Fruit fly (Drosophila melanogaster) whole organism, embryonic: ENCODE data around the gene Rim2.
A peak's percentile ranks its signal among the peaks of the same experiment; 100 is the strongest.

Source experiments
- ATbp ChIP-seq: fragments of 200-800 bp; sonication (Bioruptor generic); optimal IDR thresholded peaks from 2 replicates; lab custom pipeline; 2017; ENCODE audit warnings: missing biosample characterization, mild to moderate bottlenecking, missing genetic modification characterization, missing genetic modification reagents
- Antp ChIP-seq: fragments of 200-800 bp; sonication (Bioruptor generic); optimal IDR thresholded peaks from 3 replicates; lab custom pipeline; 2016; ENCODE audit warnings: missing biosample characterization, missing genetic modification characterization
- Asciz ChIP-seq: fragments of 200-800 bp; sonication (Bioruptor generic); optimal IDR thresholded peaks from 2 replicates; lab custom pipeline; 2017; ENCODE audit warnings: missing biosample characterization, mild to moderate bottlenecking, missing genetic modification characterization, missing genetic modification reagents
- CG10321 ChIP-seq: fragments of 200-800 bp; sonication (Bioruptor generic); IDR thresholded peaks from 2 replicates; pipeline ENCODE4 v1.3.6; 2022; ENCODE audit warnings: missing biosample characterization, missing genetic modification characterization
- CG10431 ChIP-seq: fragments of 200-800 bp; sonication (Bioruptor generic); optimal IDR thresholded peaks from 3 replicates; lab custom pipeline; 2018; ENCODE audit warnings: missing biosample characterization, mild to moderate bottlenecking, missing genetic modification characterization
- CG10543 ChIP-seq: fragments of 200-800 bp; sonication (Bioruptor generic); optimal IDR thresholded peaks from 3 replicates; lab custom pipeline; 2017; ENCODE audit warnings: missing biosample characterization, mild to moderate bottlenecking, missing genetic modification characterization, moderate library complexity
- CG11085 ChIP-seq: fragments of 200-800 bp; sonication (Bioruptor generic); IDR thresholded peaks from 2 replicates; pipeline ENCODE4 v1.3.6; 2022; ENCODE audit warnings: missing biosample characterization, missing genetic modification characterization
- CG12236 ChIP-seq: fragments of 200-800 bp; sonication (Bioruptor generic); optimal IDR thresholded peaks from 2 replicates; lab custom pipeline; 2016; ENCODE audit warnings: missing biosample characterization, missing genetic modification characterization
- CG12769 ChIP-seq: fragments of 200-800 bp; sonication (Bioruptor generic); optimal IDR thresholded peaks from 2 replicates; lab custom pipeline; 2019; ENCODE audit warnings: missing biosample characterization, mild to moderate bottlenecking, missing genetic modification characterization, moderate library complexity
- CG15011 ChIP-seq: fragments of 200-800 bp; sonication (Bioruptor generic); optimal IDR thresholded peaks from 3 replicates; lab custom pipeline; 2018; ENCODE audit warnings: missing biosample characterization, mild to moderate bottlenecking, missing genetic modification characterization
- CG1602 ChIP-seq: fragments of 200-800 bp; sonication (Bioruptor generic); optimal IDR thresholded peaks from 3 replicates; lab custom pipeline; 2016; ENCODE audit warnings: missing biosample characterization, missing genetic modification characterization
- CG16815 ChIP-seq: fragments of 200-800 bp; sonication (Bioruptor generic); optimal IDR thresholded peaks from 3 replicates; lab custom pipeline; 2017; ENCODE audit warnings: missing biosample characterization, mild to moderate bottlenecking, missing genetic modification characterization
- CG31388 ChIP-seq: fragments of 200-800 bp; sonication (Bioruptor generic); optimal IDR thresholded peaks from 2 replicates; lab custom pipeline; 2016; ENCODE audit warnings: missing biosample characterization, missing genetic modification characterization
- CG34224 ChIP-seq: fragments of 200-800 bp; sonication (Bioruptor generic); IDR thresholded peaks from 3 replicates; pipeline ENCODE4 v1.3.6; 2022; ENCODE audit warnings: missing biosample characterization, missing genetic modification characterization; ENCODE audit not compliant: partially characterized antibody
- CG4282 ChIP-seq: fragments of 200-800 bp; sonication (Bioruptor generic); optimal IDR thresholded peaks from 2 replicates; lab custom pipeline; 2016; ENCODE audit warnings: missing biosample characterization, missing genetic modification characterization
- CG43689 ChIP-seq: fragments of 200-800 bp; sonication (Bioruptor generic); IDR thresholded peaks from 2 replicates; pipeline ENCODE4 v1.3.6; 2022; ENCODE audit warnings: missing biosample characterization, missing genetic modification characterization
- CG4707 ChIP-seq: fragments of 200-800 bp; sonication (Bioruptor generic); optimal IDR thresholded peaks from 2 replicates; lab custom pipeline; 2018; ENCODE audit warnings: missing biosample characterization, mild to moderate bottlenecking, missing genetic modification characterization, moderate library complexity
- CG6254 ChIP-seq: fragments of 200-800 bp; sonication (Bioruptor generic); optimal IDR thresholded peaks from 3 replicates; lab custom pipeline; 2017; ENCODE audit warnings: mild to moderate bottlenecking, missing biosample characterization, missing genetic modification reagents, missing genetic modification characterization
- CG8089 ChIP-seq: fragments of 200-800 bp; sonication (Bioruptor generic); optimal IDR thresholded peaks from 3 replicates; lab custom pipeline; 2016; ENCODE audit warnings: missing biosample characterization, missing genetic modification characterization
- Chrac-16 ChIP-seq: fragments of 200-800 bp; sonication (Bioruptor generic); optimal IDR thresholded peaks from 3 replicates; lab custom pipeline; 2016; ENCODE audit warnings: missing biosample characterization, missing genetic modification characterization
- CoRest ChIP-seq: fragments of 200-800 bp; sonication (Bioruptor generic); optimal IDR thresholded peaks from 3 replicates; lab custom pipeline; 2018; ENCODE audit warnings: missing biosample characterization, mild to moderate bottlenecking, missing genetic modification characterization, moderate library complexity
- CrebB ChIP-seq: fragments of 200-800 bp; sonication (Bioruptor generic); optimal IDR thresholded peaks from 3 replicates; lab custom pipeline; 2018; ENCODE audit warnings: missing biosample characterization, mild to moderate bottlenecking, missing genetic modification characterization
- D ChIP-seq, 2 experiments: fragments of 200-800 bp in 1 of 2; fragments of >200 bp in 1 of 2; sonication (Bioruptor generic) in 1 of 2; optimal IDR thresholded peaks; 2 replicates in 1 of 2; 3 replicates in 1 of 2; lab custom pipeline; 2017; ENCODE audit warnings: mild to moderate bottlenecking in 1 of 2, missing biosample characterization in 1 of 2, missing genetic modification characterization in 1 of 2, missing genetic modification reagents in 1 of 2
- D19A ChIP-seq: fragments of 200-800 bp; optimal IDR thresholded peaks from 3 replicates; lab custom pipeline; 2019; ENCODE audit warnings: missing biosample characterization, mild to moderate bottlenecking, missing genetic modification characterization, moderate library complexity
- GATAe ChIP-seq: fragments of 200-800 bp; sonication (Bioruptor generic); conservative IDR thresholded peaks from 2 replicates; pipeline ENCODE4 v1.3.6; 2022; ENCODE audit warnings: missing biosample characterization, missing genetic modification characterization
- HHEX ChIP-seq: fragments of 200-800 bp; sonication (Bioruptor generic); optimal IDR thresholded peaks from 3 replicates; lab custom pipeline; 2017; ENCODE audit warnings: missing biosample characterization, mild to moderate bottlenecking, missing genetic modification characterization, missing genetic modification reagents
- Hr51 ChIP-seq, 2 experiments: fragments of 200-800 bp; sonication (Bioruptor generic); optimal IDR thresholded peaks; 2 replicates in 1 of 2; 3 replicates in 1 of 2; lab custom pipeline; 2016 to 2018; ENCODE audit warnings: missing biosample characterization in 2 of 2, missing genetic modification characterization in 2 of 2, mild to moderate bottlenecking in 1 of 2, moderate library complexity in 1 of 2
- MBD-R2 ChIP-seq: fragments of 200-800 bp; sonication (Bioruptor generic); IDR thresholded peaks from 2 replicates; pipeline ENCODE4 v1.3.6; 2022; ENCODE audit warnings: missing biosample characterization, missing genetic modification characterization
- Mes4 ChIP-seq: fragments of 200-800 bp; sonication (Bioruptor generic); optimal IDR thresholded peaks from 2 replicates; lab custom pipeline; 2016; ENCODE audit warnings: missing biosample characterization, missing genetic modification characterization
- Ptx1 ChIP-seq: fragments of 200-800 bp; sonication (Bioruptor generic); IDR thresholded peaks from 2 replicates; pipeline ENCODE4 v1.3.6; 2022; ENCODE audit warnings: missing biosample characterization, missing genetic modification characterization
- Scr ChIP-seq: fragments of 200-800 bp; sonication (Bioruptor generic); IDR thresholded peaks from 2 replicates; pipeline ENCODE4 v1.3.6; 2022; ENCODE audit warnings: missing biosample characterization, missing genetic modification characterization; ENCODE audit not compliant: partially characterized antibody
- Taf1 ChIP-seq: fragments of 200-800 bp; sonication (Bioruptor generic); IDR thresholded peaks from 2 replicates; pipeline ENCODE4 v1.3.6; 2022; ENCODE audit warnings: missing biosample characterization, missing genetic modification characterization
- ac ChIP-seq: fragments of 200-800 bp; sonication (Bioruptor generic); optimal IDR thresholded peaks from 3 replicates; lab custom pipeline; 2017; ENCODE audit warnings: missing biosample characterization, mild to moderate bottlenecking, missing genetic modification characterization
- az2 ChIP-seq: fragments of 200-800 bp; sonication (Bioruptor generic); optimal IDR thresholded peaks from 3 replicates; lab custom pipeline; 2016; ENCODE audit warnings: missing biosample characterization, missing genetic modification characterization
- chinmo ChIP-seq: fragments of 200-800 bp; sonication (Bioruptor generic); IDR thresholded peaks from 4 replicates; pipeline ENCODE4 v1.3.6; 2022; ENCODE audit warnings: missing biosample characterization, missing genetic modification characterization; ENCODE audit not compliant: partially characterized antibody
- croc ChIP-seq: fragments of 200-800 bp; sonication (Bioruptor generic); conservative IDR thresholded peaks from 3 replicates; pipeline ENCODE4 v1.3.6; 2022; ENCODE audit warnings: missing biosample characterization, missing genetic modification characterization
- ftz-f1 ChIP-seq: fragments of 200-800 bp; sonication (Bioruptor generic); optimal IDR thresholded peaks from 2 replicates; lab custom pipeline; 2016; ENCODE audit warnings: missing biosample characterization, missing genetic modification characterization
- her ChIP-seq: fragments of 200-800 bp; sonication (Bioruptor generic); optimal IDR thresholded peaks from 2 replicates; lab custom pipeline; 2016; ENCODE audit warnings: missing biosample characterization, missing genetic modification characterization
- klu ChIP-seq: fragments of 200-800 bp; sonication (Bioruptor generic); IDR thresholded peaks from 2 replicates; pipeline ENCODE4 v1.3.6; 2022; ENCODE audit warnings: missing biosample characterization, missing genetic modification characterization
- knrl ChIP-seq: fragments of 200-800 bp; sonication (Bioruptor generic); IDR thresholded peaks from 3 replicates; pipeline ENCODE4 v1.3.6; 2022; ENCODE audit warnings: missing biosample characterization, missing genetic modification characterization; ENCODE audit not compliant: partially characterized antibody
- lilli ChIP-seq: fragments of 200-800 bp; sonication (Bioruptor generic); optimal IDR thresholded peaks from 3 replicates; lab custom pipeline; 2016; ENCODE audit warnings: missing biosample characterization, missing genetic modification characterization
- lola ChIP-seq, 3 experiments: fragments of >200 bp in 2 of 3; fragments of 200-800 bp in 1 of 3; sonication (Bioruptor generic) in 1 of 3; optimal IDR thresholded peaks; 2 replicates each; lab custom pipeline; 2017 to 2019; ENCODE audit warnings: missing biosample characterization in 3 of 3, missing genetic modification characterization in 3 of 3, mild to moderate bottlenecking in 1 of 3, moderate library complexity in 1 of 3
- nom ChIP-seq: fragments of 200-800 bp; sonication (Bioruptor generic); optimal IDR thresholded peaks from 2 replicates; lab custom pipeline; 2017; ENCODE audit warnings: missing biosample characterization, missing genetic modification characterization, mild to moderate bottlenecking, moderate library complexity, missing genetic modification reagents
- oc ChIP-seq: fragments of 200-800 bp; sonication (Bioruptor generic); optimal IDR thresholded peaks from 2 replicates; lab custom pipeline; 2018; ENCODE audit warnings: missing biosample characterization, mild to moderate bottlenecking, missing genetic modification characterization, moderate library complexity
- pb ChIP-seq: fragments of 200-800 bp; sonication (Bioruptor generic); optimal IDR thresholded peaks from 3 replicates; lab custom pipeline; 2016; ENCODE audit warnings: missing biosample characterization, missing genetic modification characterization
- prd ChIP-seq, 3 experiments: fragments of >200 bp in 2 of 3; fragments of 200-800 bp in 1 of 3; sonication (Bioruptor generic) in 1 of 3; optimal IDR thresholded peaks in 2 of 3; IDR thresholded peaks in 1 of 3; 2 replicates in 2 of 3; 3 replicates in 1 of 3; pipeline versions ENCODE4 v1.3.6 to Lab custom; 2017 to 2022; ENCODE audit warnings: missing biosample characterization in 1 of 3, missing genetic modification characterization in 1 of 3
- psq ChIP-seq: fragments of 200-800 bp; sonication (Bioruptor generic); optimal IDR thresholded peaks from 2 replicates; lab custom pipeline; 2017; ENCODE audit warnings: missing biosample characterization, missing genetic modification characterization
- rib ChIP-seq: fragments of 200-800 bp; sonication (Bioruptor generic); IDR thresholded peaks from 2 replicates; pipeline ENCODE4 v1.3.6; 2022; ENCODE audit warnings: missing biosample characterization, missing genetic modification characterization
- sisA ChIP-seq: fragments of 200-800 bp; sonication (Bioruptor generic); IDR thresholded peaks from 2 replicates; pipeline ENCODE4 v1.3.6; 2022; ENCODE audit warnings: missing biosample characterization, missing genetic modification characterization
- sug ChIP-seq: fragments of 200-800 bp; optimal IDR thresholded peaks from 2 replicates; lab custom pipeline; 2019; ENCODE audit warnings: missing biosample characterization, mild to moderate bottlenecking, missing genetic modification characterization, moderate library complexity

The Rim2 gene

dm6 chr2L:1751953-1752352, 27.8 kb upstream of the Rim2 start, which contains the start of the genes CG17712 and CG17648 (continued):
- TF ChIP-seq D (optimal IDR thresholded peaks at IDR 0.05; lab: Kevin White, UChicago) (no peak), D (GFP tag; optimal IDR thresholded peaks at IDR 0.05; lab: Kevin White, UChicago) (no peak), CG16815 (GFP tag; lab: Kevin White, UChicago) (no peak), Mes4 (GFP tag; lab: Kevin White, UChicago) (no peak), CG31388 (no peak), CG34224 (GFP tag; lab: Robert Waterston, UW) (peak; percentile 86), psq (GFP tag; lab: Kevin White, UChicago) (no peak), knrl (GFP tag; lab: Robert Waterston, UW) (peak; percentile 85), sug (tag; lab: Kevin White, UChicago) (no peak), Ptx1 (no peak), oc (tag; lab: Kevin White, UChicago) (no peak), CG10431 (GFP tag; lab: Kevin White, UChicago) (no peak), Chrac-16 (GFP tag; lab: Kevin White, UChicago) (no peak), CG12769 (tag; lab: Kevin White, UChicago) (no peak), CrebB (tag; lab: Kevin White, UChicago) (no peak), D19A (tag; lab: Kevin White, UChicago) (no peak), Scr (GFP tag; lab: Robert Waterston, UW) (peak; percentile 85), nom (no peak), Antp (GFP tag; lab: Kevin White, UChicago) (no peak), rib (no peak), CG4707 (GFP tag; lab: Kevin White, UChicago) (no peak), CG12236 (GFP tag; lab: Kevin White, UChicago) (no peak), sisA (GFP tag; lab: Robert Waterston, UW) (no peak), az2 (GFP tag; lab: Kevin White, UChicago) (no peak), CG8089 (GFP tag; lab: Kevin White, UChicago) (no peak), CG11085 (GFP tag; lab: Robert Waterston, UW) (no peak), chinmo (GFP tag; lab: Robert Waterston, UW) (no peak), CG43689 (GFP tag; lab: Robert Waterston, UW) (no peak), ac (GFP tag; lab: Kevin White, UChicago) (no peak), klu (GFP tag; lab: Robert Waterston, UW) (no peak), lilli (GFP tag; lab: Kevin White, UChicago) (no peak), CG4282 (no peak), croc (GFP tag; lab: Robert Waterston, UW) (no peak), CG6254 (GFP tag; lab: Kevin White, UChicago) (no peak), GATAe (GFP tag; lab: Robert Waterston, UW) (no peak), MBD-R2 (GFP tag; lab: Robert Waterston, UW) (peak; percentile 98), CoRest (tag; lab: Kevin White, UChicago) (no peak), Asciz (GFP tag; lab: Kevin White, UChicago) (no peak), HHEX (GFP tag; lab: Kevin White, UChicago) (no peak), pb (GFP tag; lab: Kevin White, UChicago) (no peak), CG10321 (GFP tag; lab: Robert Waterston, UW) (no peak), her (GFP tag; lab: Kevin White, UChicago) (no peak), CG15011 (GFP tag; lab: Kevin White, UChicago) (no peak), CG1602 (GFP tag; lab: Kevin White, UChicago) (no peak), CG10543 (GFP tag; lab: Kevin White, UChicago) (no peak), Taf1 (no peak), prd (optimal IDR thresholded peaks at IDR 0.05; lab: Kevin White, UChicago) (no peak), prd (GFP tag; IDR thresholded peaks at IDR 0.05; lab: Robert Waterston, UW) (no peak), lola (GFP tag; optimal IDR thresholded peaks at IDR 0.05; lab: Kevin White, UChicago) (no peak), ftz-f1 (GFP tag; lab: Kevin White, UChicago) (no peak), Hr51 (GFP tag; optimal IDR thresholded peaks at IDR 0.05; lab: Kevin White, UChicago) (no peak), ATbp (GFP tag; lab: Kevin White, UChicago) (no peak)
